Fruit fly (Drosophila melanogaster) whole organism, prepupa: ENCODE measurements around the gene miple1.

Experiments used
- CG10669 ChIP-seq: fragments of 200-800 bp; sonication (Bioruptor generic); optimal IDR thresholded peaks from 3 replicates; lab custom pipeline; 2018; ENCODE audit warnings: missing biosample characterization, mild to moderate bottlenecking, missing genetic modification characterization, moderate library complexity
- CG11294 ChIP-seq: fragments of 200-800 bp; sonication (Bioruptor generic); IDR thresholded peaks from 2 replicates; pipeline ENCODE4 v1.3.6; 2022; ENCODE audit warnings: missing biosample characterization, missing genetic modification characterization
- CG11762 ChIP-seq: fragments of 200-800 bp; sonication (Bioruptor generic); optimal IDR thresholded peaks from 3 replicates; lab custom pipeline; 2016; ENCODE audit warnings: missing biosample characterization, missing genetic modification characterization; ENCODE audit not compliant: insufficient read depth
- CG15336 ChIP-seq: fragments of 200-800 bp; sonication (Bioruptor generic); IDR thresholded peaks from 2 replicates; pipeline ENCODE4 v1.3.6; 2022; ENCODE audit warnings: missing biosample characterization, missing genetic modification characterization
- CG1621 ChIP-seq: fragments of 200-800 bp; sonication (Bioruptor generic); optimal IDR thresholded peaks from 3 replicates; lab custom pipeline; 2018; ENCODE audit warnings: missing biosample characterization, mild to moderate bottlenecking, missing genetic modification characterization
- CG3032 ChIP-seq: fragments of 200-800 bp; optimal IDR thresholded peaks from 2 replicates; lab custom pipeline; 2019; ENCODE audit warnings: missing biosample characterization, mild to moderate bottlenecking, missing genetic modification characterization, moderate library complexity
- CG31627 ChIP-seq: fragments of 200-800 bp; sonication (Bioruptor generic); optimal IDR thresholded peaks from 3 replicates; lab custom pipeline; 2016; ENCODE audit warnings: missing biosample characterization, missing genetic modification characterization
- CG34406 ChIP-seq: fragments of 200-800 bp; sonication (Bioruptor generic); optimal IDR thresholded peaks from 3 replicates; lab custom pipeline; 2016; ENCODE audit warnings: missing biosample characterization, missing genetic modification characterization
- CG3919 ChIP-seq: fragments of 200-800 bp; sonication (Bioruptor generic); optimal IDR thresholded peaks from 3 replicates; lab custom pipeline; 2016; ENCODE audit warnings: missing biosample characterization, missing genetic modification characterization
- CG4318 ChIP-seq: fragments of 200-800 bp; sonication (Bioruptor generic); optimal IDR thresholded peaks from 3 replicates; lab custom pipeline; 2017; ENCODE audit warnings: missing biosample characterization, mild to moderate bottlenecking, missing genetic modification characterization
- CG6163 ChIP-seq: fragments of 200-800 bp; sonication (Bioruptor generic); IDR thresholded peaks from 3 replicates; pipeline ENCODE4 v1.3.6; 2022; ENCODE audit warnings: missing biosample characterization, missing genetic modification characterization
- CG6792 ChIP-seq: fragments of 200-800 bp; sonication (Bioruptor generic); optimal IDR thresholded peaks from 3 replicates; lab custom pipeline; 2016; ENCODE audit warnings: missing biosample characterization, missing genetic modification characterization
- CG6808 ChIP-seq: fragments of 200-800 bp; sonication (Bioruptor generic); optimal IDR thresholded peaks from 3 replicates; lab custom pipeline; 2017; ENCODE audit warnings: missing biosample characterization, missing genetic modification characterization, mild to moderate bottlenecking, moderate library complexity, missing genetic modification reagents
- CG7368 ChIP-seq: fragments of 200-800 bp; sonication (Bioruptor generic); optimal IDR thresholded peaks from 3 replicates; lab custom pipeline; 2016; ENCODE audit warnings: missing biosample characterization, missing genetic modification characterization
- CG8119 ChIP-seq: fragments of 200-800 bp; sonication (Bioruptor generic); IDR thresholded peaks from 3 replicates; pipeline ENCODE4 v1.3.6; 2022; ENCODE audit warnings: missing biosample characterization, missing genetic modification characterization
- CG8319 ChIP-seq: fragments of 200-800 bp; sonication (Bioruptor generic); optimal IDR thresholded peaks from 3 replicates; lab custom pipeline; 2016; ENCODE audit warnings: missing biosample characterization, missing genetic modification characterization
- CG9139 ChIP-seq: fragments of 200-800 bp; sonication (Bioruptor generic); optimal IDR thresholded peaks from 3 replicates; lab custom pipeline; 2017; ENCODE audit warnings: missing biosample characterization, mild to moderate bottlenecking, missing genetic modification characterization
- Eip75B ChIP-seq: fragments of 200-800 bp; sonication (Bioruptor generic); optimal IDR thresholded peaks from 3 replicates; lab custom pipeline; 2016; ENCODE audit warnings: missing biosample characterization, missing genetic modification characterization
- Ets21C ChIP-seq: fragments of 200-800 bp; sonication (Bioruptor generic); optimal IDR thresholded peaks from 3 replicates; lab custom pipeline; 2016; ENCODE audit warnings: missing biosample characterization, missing genetic modification characterization
- Gug ChIP-seq: fragments of 200-800 bp; sonication (Bioruptor generic); IDR thresholded peaks from 2 replicates; pipeline ENCODE4 v1.3.6; 2022; ENCODE audit warnings: missing biosample characterization, missing genetic modification characterization
- Hr39 ChIP-seq: fragments of 200-800 bp; sonication (Bioruptor generic); optimal IDR thresholded peaks from 2 replicates; lab custom pipeline; 2016; ENCODE audit warnings: missing biosample characterization, missing genetic modification characterization
- Sox14 ChIP-seq: fragments of 200-800 bp; sonication (Bioruptor generic); optimal IDR thresholded peaks from 3 replicates; lab custom pipeline; 2016; ENCODE audit warnings: missing biosample characterization, missing genetic modification characterization
- Sox15 ChIP-seq: fragments of 200-800 bp; sonication (Bioruptor generic); optimal IDR thresholded peaks from 3 replicates; lab custom pipeline; 2016; ENCODE audit warnings: missing biosample characterization, missing genetic modification characterization
- cyc ChIP-seq: fragments of 200-800 bp; sonication (Bioruptor generic); optimal IDR thresholded peaks from 3 replicates; lab custom pipeline; 2016; ENCODE audit warnings: missing biosample characterization, missing genetic modification characterization
- dac ChIP-seq: fragments of 200-800 bp; sonication (Bioruptor generic); optimal IDR thresholded peaks from 2 replicates; lab custom pipeline; 2017; ENCODE audit warnings: missing biosample characterization, mild to moderate bottlenecking, missing genetic modification characterization
- pdm3 ChIP-seq: fragments of 200-800 bp; sonication (Bioruptor generic); optimal IDR thresholded peaks from 3 replicates; lab custom pipeline; 2016; ENCODE audit warnings: missing biosample characterization, missing genetic modification characterization
- spab ChIP-seq: fragments of 200-800 bp; sonication (Bioruptor generic); optimal IDR thresholded peaks from 2 replicates; lab custom pipeline; 2017; ENCODE audit warnings: missing biosample characterization, mild to moderate bottlenecking, missing genetic modification characterization, missing genetic modification reagents
- ss ChIP-seq, 2 experiments: fragments of 200-800 bp; sonication (Bioruptor generic); optimal IDR thresholded peaks; 2 replicates in 1 of 2; 3 replicates in 1 of 2; lab custom pipeline; 2017 to 2018; ENCODE audit warnings: mild to moderate bottlenecking in 2 of 2, missing biosample characterization in 2 of 2, missing genetic modification characterization in 2 of 2, moderate library complexity in 1 of 2
- svp ChIP-seq: fragments of 200-800 bp; sonication (Bioruptor generic); peaks from one replicate; lab custom pipeline; 2016; ENCODE audit warnings: missing biosample characterization, missing genetic modification characterization
- vri ChIP-seq: fragments of 200-800 bp; sonication (Bioruptor generic); optimal IDR thresholded peaks from 3 replicates; lab custom pipeline; 2016; ENCODE audit warnings: missing biosample characterization, mild to moderate bottlenecking, missing genetic modification characterization

The miple1 gene

dm6 chr3L:294841-295408, 27.8 kb downstream of the miple1 start (continued):
- TF ChIP-seq CG3032 (tag; lab: Kevin White, UChicago): no peak
- no peak for TF ChIP-seq CG1621 (tag; lab: Kevin White, UChicago)
- no peak for TF ChIP-seq Ets21C
- no peak for TF ChIP-seq Hr39
- TF ChIP-seq CG6808 (GFP tag; lab: Kevin White, UChicago): peak; percentile 17
- no peak for TF ChIP-seq CG9139 (GFP tag; lab: Kevin White, UChicago)
- TF ChIP-seq CG3919 (GFP tag; lab: Kevin White, UChicago): peak; percentile 24
- no peak for TF ChIP-seq CG7368 (GFP tag; lab: Kevin White, UChicago)
- TF ChIP-seq CG8319: no peak
- TF ChIP-seq CG11762 (GFP tag; lab: Kevin White, UChicago): no peak
- TF ChIP-seq CG6792 (GFP tag; lab: Kevin White, UChicago): no peak

dm6 chr3L:297240-297639, 30.1 kb downstream of the miple1 start:
- TF ChIP-seq ss (GFP tag; optimal IDR thresholded peaks at IDR 0.05; lab: Kevin White, UChicago): peak in 1 of 2 experiments; percentile 6
- TF ChIP-seq CG15336: no peak
- no peak for TF ChIP-seq dac (GFP tag; lab: Kevin White, UChicago)
- no peak for TF ChIP-seq CG8119 (GFP tag; lab: Robert Waterston, UW)
- no peak for TF ChIP-seq CG4318
- no peak for TF ChIP-seq CG10669
- no peak for TF ChIP-seq Hr39
- TF ChIP-seq Sox14 (GFP tag; lab: Kevin White, UChicago): no peak

DNA sequence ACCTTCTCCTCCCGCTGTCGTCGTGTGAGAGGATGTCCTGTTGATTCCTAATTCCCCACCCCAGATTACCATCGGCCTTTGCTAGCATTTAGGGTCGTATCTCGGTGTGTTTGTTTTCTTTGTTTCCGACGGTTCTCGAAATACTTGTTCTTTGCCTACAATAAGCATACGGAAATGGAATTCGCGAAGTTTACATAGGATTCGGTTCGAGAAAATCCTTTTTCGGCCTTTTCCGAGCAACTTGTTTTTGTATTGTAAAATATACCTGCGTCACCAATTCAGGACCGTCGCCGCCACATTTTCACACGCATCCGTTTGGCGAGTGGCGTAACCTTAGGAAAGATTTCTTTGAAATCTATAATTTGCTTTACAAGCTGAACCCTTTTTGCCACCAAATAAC, 31.4 kb downstream of the miple1 start:
- TF ChIP-seq vri (GFP tag; lab: Kevin White, UChicago): no peak
- no peak for TF ChIP-seq CG11294 (GFP tag; lab: Robert Waterston, UW)
- no peak for TF ChIP-seq Sox15 (GFP tag; lab: Kevin White, UChicago)
- TF ChIP-seq Gug (GFP tag; lab: Robert Waterston, UW): no peak
- TF ChIP-seq CG3919 (GFP tag; lab: Kevin White, UChicago): no peak

dm6 chr3L:299952-300605, 33.0 kb downstream of the miple1 start:
- peak; percentile 71 for TF ChIP-seq svp (GFP tag; lab: Kevin White, UChicago)
- no peak for TF ChIP-seq spab (GFP tag; lab: Kevin White, UChicago)

DNA sequence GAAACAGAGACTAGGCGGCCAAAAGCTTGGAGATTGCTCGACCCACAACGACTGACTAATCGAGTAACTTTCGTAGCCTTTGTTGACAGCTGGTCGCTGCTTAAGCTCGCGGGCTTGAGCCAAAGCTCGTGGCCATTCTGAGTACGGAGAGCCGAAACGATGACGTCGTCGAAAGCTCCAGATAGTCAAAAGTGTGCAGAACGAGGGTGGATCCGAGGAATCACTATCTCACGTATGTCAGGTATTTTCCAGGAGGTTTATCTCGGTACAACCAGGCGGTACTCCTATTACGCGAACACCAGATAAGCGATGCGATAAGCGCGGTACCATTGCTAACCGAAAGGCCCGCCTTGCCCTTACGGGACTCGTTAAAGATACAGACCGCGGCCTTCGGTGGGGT, 44.5 kb downstream of the miple1 start:
- TF ChIP-seq pdm3 (GFP tag; lab: Kevin White, UChicago) (no peak), Eip75B (GFP tag; lab: Kevin White, UChicago) (no peak), CG15336 (no peak), CG8119 (GFP tag; lab: Robert Waterston, UW) (no peak), cyc (GFP tag; lab: Kevin White, UChicago) (no peak), vri (GFP tag; lab: Kevin White, UChicago) (peak; percentile 95), ss (GFP tag; optimal IDR thresholded peaks at IDR 0.05; lab: Kevin White, UChicago) (no peak), CG3919 (GFP tag; lab: Kevin White, UChicago) (no peak), svp (GFP tag; lab: Kevin White, UChicago) (peak; percentile 84), Hr39 (no peak), CG6163 (GFP tag; lab: Robert Waterston, UW) (no peak), CG6808 (GFP tag; lab: Kevin White, UChicago) (no peak)

dm6 chr3L:312323-312722, 45.2 kb downstream of the miple1 start:
- TF ChIP-seq CG31627 (GFP tag; lab: Kevin White, UChicago) (no peak), CG34406 (GFP tag; lab: Kevin White, UChicago) (no peak)
